Worm (Caenorhabditis elegans): ENCODE results near the gene hpo-8.

- TF ChIP-seq zag-1 (tag; optimal IDR thresholded peaks at IDR 0.05) (no peak), unc-62 (GFP tag; optimal IDR thresholded peaks at IDR 0.05 in 1 of 2) (peak in 1 of 2 experiments; percentile 98), unc-62 (tag; optimal IDR thresholded peaks at IDR 0.05) (no peak), skn-1 (tag; optimal IDR thresholded peaks at IDR 0.05) (no peak), vab-7 (GFP tag; IDR thresholded peaks at IDR 0.05) (no peak), cey-2 (tag; optimal IDR thresholded peaks at IDR 0.05; ENCODE audit: borderline replicate concordance, insufficient read depth) (no peak), nhr-76 (tag; optimal IDR thresholded peaks at IDR 0.05) (no peak), spr-1 (tag; optimal IDR thresholded peaks at IDR 0.05) (no peak), dmd-6 (GFP tag; IDR thresholded peaks at IDR 0.05) (no peak), snpc-4 (tag; optimal IDR thresholded peaks at IDR 0.05) (no peak), jun-1 (tag; optimal IDR thresholded peaks at IDR 0.05) (no peak), nhr-25 (tag; optimal IDR thresholded peaks at IDR 0.05; ENCODE audit: borderline replicate concordance, insufficient read depth) (no peak), nhr-77 (tag; optimal IDR thresholded peaks at IDR 0.05) (no peak), saeg-2 (GFP tag; IDR thresholded peaks at IDR 0.05) (no peak)
Observed at ce11 chrV:6878559-6878958, 39.5 kb downstream of the hpo-8 start.

All from whole organism, L4 larva.